Fruit fly (Drosophila melanogaster): ENCODE data around the gene wb.

dm6 chr2L:14373250-14373649 lies 110.4 kb downstream of the wb start:
- no peak for TF ChIP-seq CG9948 (tag; optimal IDR thresholded peaks at IDR 0.05)
- no peak for TF ChIP-seq fd96Ca (GFP tag; IDR thresholded peaks at IDR 0.05)
- no peak for TF ChIP-seq CG14655 (GFP tag; optimal IDR thresholded peaks at IDR 0.05)
- TF ChIP-seq Pif1A (GFP tag; optimal IDR thresholded peaks at IDR 0.05) = no peak
- TF ChIP-seq Pif1B (GFP tag; optimal IDR thresholded peaks at IDR 0.05) = no peak
- TF ChIP-seq CG4496 (GFP tag; IDR thresholded peaks at IDR 0.05) = no peak
- no peak for TF ChIP-seq CG34367 (tag; optimal IDR thresholded peaks at IDR 0.05)
- no peak for TF ChIP-seq CG15710 (tag; optimal IDR thresholded peaks at IDR 0.05)
